Fruit fly (Drosophila melanogaster) whole organism, prepupa: ENCODE measurements around the gene enc.

ENCODE experiments used
- Blimp-1 ChIP-seq: fragments of 200-800 bp; sonication (Bioruptor generic); optimal IDR thresholded peaks from 3 replicates; lab custom pipeline; 2017; ENCODE audit warnings: missing biosample characterization, missing genetic modification characterization, mild to moderate bottlenecking, moderate library complexity, missing genetic modification reagents
- CG10631 ChIP-seq: fragments of 200-800 bp; sonication (Bioruptor generic); optimal IDR thresholded peaks from 2 replicates; lab custom pipeline; 2016; ENCODE audit warnings: missing biosample characterization, missing genetic modification characterization
- CG10669 ChIP-seq: fragments of 200-800 bp; sonication (Bioruptor generic); optimal IDR thresholded peaks from 3 replicates; lab custom pipeline; 2018; ENCODE audit warnings: missing biosample characterization, mild to moderate bottlenecking, missing genetic modification characterization, moderate library complexity
- CG11294 ChIP-seq: fragments of 200-800 bp; sonication (Bioruptor generic); IDR thresholded peaks from 2 replicates; pipeline ENCODE4 v1.3.6; 2022; ENCODE audit warnings: missing biosample characterization, missing genetic modification characterization
- CG11762 ChIP-seq: fragments of 200-800 bp; sonication (Bioruptor generic); optimal IDR thresholded peaks from 3 replicates; lab custom pipeline; 2016; ENCODE audit warnings: missing biosample characterization, missing genetic modification characterization; ENCODE audit not compliant: insufficient read depth
- CG15336 ChIP-seq: fragments of 200-800 bp; sonication (Bioruptor generic); IDR thresholded peaks from 2 replicates; pipeline ENCODE4 v1.3.6; 2022; ENCODE audit warnings: missing biosample characterization, missing genetic modification characterization
- CG1621 ChIP-seq: fragments of 200-800 bp; sonication (Bioruptor generic); optimal IDR thresholded peaks from 3 replicates; lab custom pipeline; 2018; ENCODE audit warnings: missing biosample characterization, mild to moderate bottlenecking, missing genetic modification characterization
- CG3032 ChIP-seq: fragments of 200-800 bp; optimal IDR thresholded peaks from 2 replicates; lab custom pipeline; 2019; ENCODE audit warnings: missing biosample characterization, mild to moderate bottlenecking, missing genetic modification characterization, moderate library complexity
- CG32006 ChIP-seq: fragments of 200-800 bp; sonication (Bioruptor generic); optimal IDR thresholded peaks from 3 replicates; lab custom pipeline; 2017; ENCODE audit warnings: missing biosample characterization, mild to moderate bottlenecking, missing genetic modification characterization
- CG34406 ChIP-seq: fragments of 200-800 bp; sonication (Bioruptor generic); optimal IDR thresholded peaks from 3 replicates; lab custom pipeline; 2016; ENCODE audit warnings: missing biosample characterization, missing genetic modification characterization
- CG3919 ChIP-seq: fragments of 200-800 bp; sonication (Bioruptor generic); optimal IDR thresholded peaks from 3 replicates; lab custom pipeline; 2016; ENCODE audit warnings: missing biosample characterization, missing genetic modification characterization
- CG4318 ChIP-seq: fragments of 200-800 bp; sonication (Bioruptor generic); optimal IDR thresholded peaks from 3 replicates; lab custom pipeline; 2017; ENCODE audit warnings: missing biosample characterization, mild to moderate bottlenecking, missing genetic modification characterization
- CG6163 ChIP-seq: fragments of 200-800 bp; sonication (Bioruptor generic); IDR thresholded peaks from 3 replicates; pipeline ENCODE4 v1.3.6; 2022; ENCODE audit warnings: missing biosample characterization, missing genetic modification characterization
- CG6276 ChIP-seq: fragments of 200-800 bp; sonication (Bioruptor generic); optimal IDR thresholded peaks from 2 replicates; lab custom pipeline; 2017; ENCODE audit warnings: missing biosample characterization, mild to moderate bottlenecking, missing genetic modification characterization
- CG6792 ChIP-seq: fragments of 200-800 bp; sonication (Bioruptor generic); optimal IDR thresholded peaks from 3 replicates; lab custom pipeline; 2016; ENCODE audit warnings: missing biosample characterization, missing genetic modification characterization
- CG7368 ChIP-seq: fragments of 200-800 bp; sonication (Bioruptor generic); optimal IDR thresholded peaks from 3 replicates; lab custom pipeline; 2016; ENCODE audit warnings: missing biosample characterization, missing genetic modification characterization
- CG8119 ChIP-seq: fragments of 200-800 bp; sonication (Bioruptor generic); IDR thresholded peaks from 3 replicates; pipeline ENCODE4 v1.3.6; 2022; ENCODE audit warnings: missing biosample characterization, missing genetic modification characterization
- CG8319 ChIP-seq: fragments of 200-800 bp; sonication (Bioruptor generic); optimal IDR thresholded peaks from 3 replicates; lab custom pipeline; 2016; ENCODE audit warnings: missing biosample characterization, missing genetic modification characterization
- CG8632 ChIP-seq: fragments of 200-800 bp; sonication (Bioruptor generic); optimal IDR thresholded peaks from 3 replicates; lab custom pipeline; 2016; ENCODE audit warnings: missing biosample characterization, missing genetic modification characterization
- Eip78C ChIP-seq: fragments of 200-800 bp; sonication (Bioruptor generic); peaks from one replicate; lab custom pipeline; 2016; ENCODE audit warnings: missing biosample characterization, missing genetic modification characterization
- Eip93F ChIP-seq: fragments of 200-800 bp; sonication (Bioruptor generic); optimal IDR thresholded peaks from 2 replicates; lab custom pipeline; 2016; ENCODE audit warnings: missing biosample characterization, mild to moderate bottlenecking, missing genetic modification characterization
- Gug ChIP-seq: fragments of 200-800 bp; sonication (Bioruptor generic); IDR thresholded peaks from 2 replicates; pipeline ENCODE4 v1.3.6; 2022; ENCODE audit warnings: missing biosample characterization, missing genetic modification characterization
- Lpt ChIP-seq: fragments of 200-800 bp; sonication (Bioruptor generic); optimal IDR thresholded peaks from 3 replicates; lab custom pipeline; 2016; ENCODE audit warnings: missing biosample characterization, missing genetic modification characterization
- Met ChIP-seq: fragments of 200-800 bp; sonication (Bioruptor generic); optimal IDR thresholded peaks from 3 replicates; lab custom pipeline; 2016; ENCODE audit warnings: missing biosample characterization, missing genetic modification characterization
- OdsH ChIP-seq: fragments of 200-800 bp; sonication (Bioruptor generic); optimal IDR thresholded peaks from 3 replicates; lab custom pipeline; 2016; ENCODE audit warnings: missing biosample characterization, missing genetic modification characterization
- Smox ChIP-seq: fragments of 200-800 bp; sonication (Bioruptor generic); optimal IDR thresholded peaks from 3 replicates; lab custom pipeline; 2016; ENCODE audit warnings: missing biosample characterization, missing genetic modification characterization
- Sox102F ChIP-seq: fragments of 200-800 bp; sonication (Bioruptor generic); optimal IDR thresholded peaks from 2 replicates; lab custom pipeline; 2016; ENCODE audit warnings: missing biosample characterization, mild to moderate bottlenecking, missing genetic modification characterization
- Sox14 ChIP-seq: fragments of 200-800 bp; sonication (Bioruptor generic); optimal IDR thresholded peaks from 3 replicates; lab custom pipeline; 2016; ENCODE audit warnings: missing biosample characterization, missing genetic modification characterization
- Sox15 ChIP-seq: fragments of 200-800 bp; sonication (Bioruptor generic); optimal IDR thresholded peaks from 3 replicates; lab custom pipeline; 2016; ENCODE audit warnings: missing biosample characterization, missing genetic modification characterization
- achi ChIP-seq: fragments of 200-800 bp; sonication (Bioruptor generic); optimal IDR thresholded peaks from 3 replicates; lab custom pipeline; 2016; ENCODE audit warnings: missing biosample characterization, missing genetic modification characterization
- acj6 ChIP-seq: fragments of 200-800 bp; sonication (Bioruptor generic); optimal IDR thresholded peaks from 3 replicates; lab custom pipeline; 2016; ENCODE audit warnings: missing biosample characterization, missing genetic modification characterization
- dac ChIP-seq: fragments of 200-800 bp; sonication (Bioruptor generic); optimal IDR thresholded peaks from 2 replicates; lab custom pipeline; 2017; ENCODE audit warnings: missing biosample characterization, mild to moderate bottlenecking, missing genetic modification characterization
- eg ChIP-seq: fragments of 200-800 bp; sonication (Bioruptor generic); IDR thresholded peaks from 3 replicates; pipeline ENCODE4 v1.3.6; 2022; ENCODE audit warnings: missing biosample characterization, missing genetic modification characterization
- esn ChIP-seq: fragments of 200-800 bp; sonication (Bioruptor generic); optimal IDR thresholded peaks from 2 replicates; lab custom pipeline; 2016; ENCODE audit warnings: missing biosample characterization, mild to moderate bottlenecking, missing genetic modification characterization, moderate library complexity
- fd59A ChIP-seq: fragments of 200-800 bp; sonication (Bioruptor generic); optimal IDR thresholded peaks from 2 replicates; lab custom pipeline; 2017; ENCODE audit warnings: missing biosample characterization, mild to moderate bottlenecking, missing genetic modification characterization, missing genetic modification reagents
- fd85E ChIP-seq: fragments of 200-800 bp; sonication (Bioruptor generic); optimal IDR thresholded peaks from 3 replicates; lab custom pipeline; 2016; ENCODE audit warnings: missing biosample characterization, missing genetic modification characterization
- fkh ChIP-seq: fragments of 200-800 bp; sonication (Bioruptor generic); optimal IDR thresholded peaks from 3 replicates; lab custom pipeline; 2017; ENCODE audit warnings: missing biosample characterization, mild to moderate bottlenecking, missing genetic modification characterization, moderate library complexity
- lz ChIP-seq: fragments of 200-800 bp; sonication (Bioruptor generic); optimal IDR thresholded peaks from 3 replicates; lab custom pipeline; 2016; ENCODE audit warnings: missing biosample characterization, missing genetic modification characterization
- net ChIP-seq: fragments of 200-800 bp; sonication (Bioruptor generic); optimal IDR thresholded peaks from 3 replicates; lab custom pipeline; 2016; ENCODE audit warnings: missing biosample characterization, missing genetic modification characterization
- pdm3 ChIP-seq: fragments of 200-800 bp; sonication (Bioruptor generic); optimal IDR thresholded peaks from 3 replicates; lab custom pipeline; 2016; ENCODE audit warnings: missing biosample characterization, missing genetic modification characterization
- salr ChIP-seq, 2 experiments: fragments of 200-800 bp; sonication (Bioruptor generic); optimal IDR thresholded peaks; 3 replicates each; lab custom pipeline; 2016 to 2018; ENCODE audit warnings: missing biosample characterization in 2 of 2, missing genetic modification characterization in 2 of 2, mild to moderate bottlenecking in 1 of 2
- ss ChIP-seq, 2 experiments: fragments of 200-800 bp; sonication (Bioruptor generic); optimal IDR thresholded peaks; 2 replicates in 1 of 2; 3 replicates in 1 of 2; lab custom pipeline; 2017 to 2018; ENCODE audit warnings: mild to moderate bottlenecking in 2 of 2, missing biosample characterization in 2 of 2, missing genetic modification characterization in 2 of 2, moderate library complexity in 1 of 2
- svp ChIP-seq: fragments of 200-800 bp; sonication (Bioruptor generic); peaks from one replicate; lab custom pipeline; 2016; ENCODE audit warnings: missing biosample characterization, missing genetic modification characterization
- topi ChIP-seq: fragments of 200-800 bp; sonication (Bioruptor generic); optimal IDR thresholded peaks from 3 replicates; lab custom pipeline; 2016; ENCODE audit warnings: missing biosample characterization, missing genetic modification characterization
- vri ChIP-seq: fragments of 200-800 bp; sonication (Bioruptor generic); optimal IDR thresholded peaks from 3 replicates; lab custom pipeline; 2016; ENCODE audit warnings: missing biosample characterization, mild to moderate bottlenecking, missing genetic modification characterization

enc gene

DNA sequence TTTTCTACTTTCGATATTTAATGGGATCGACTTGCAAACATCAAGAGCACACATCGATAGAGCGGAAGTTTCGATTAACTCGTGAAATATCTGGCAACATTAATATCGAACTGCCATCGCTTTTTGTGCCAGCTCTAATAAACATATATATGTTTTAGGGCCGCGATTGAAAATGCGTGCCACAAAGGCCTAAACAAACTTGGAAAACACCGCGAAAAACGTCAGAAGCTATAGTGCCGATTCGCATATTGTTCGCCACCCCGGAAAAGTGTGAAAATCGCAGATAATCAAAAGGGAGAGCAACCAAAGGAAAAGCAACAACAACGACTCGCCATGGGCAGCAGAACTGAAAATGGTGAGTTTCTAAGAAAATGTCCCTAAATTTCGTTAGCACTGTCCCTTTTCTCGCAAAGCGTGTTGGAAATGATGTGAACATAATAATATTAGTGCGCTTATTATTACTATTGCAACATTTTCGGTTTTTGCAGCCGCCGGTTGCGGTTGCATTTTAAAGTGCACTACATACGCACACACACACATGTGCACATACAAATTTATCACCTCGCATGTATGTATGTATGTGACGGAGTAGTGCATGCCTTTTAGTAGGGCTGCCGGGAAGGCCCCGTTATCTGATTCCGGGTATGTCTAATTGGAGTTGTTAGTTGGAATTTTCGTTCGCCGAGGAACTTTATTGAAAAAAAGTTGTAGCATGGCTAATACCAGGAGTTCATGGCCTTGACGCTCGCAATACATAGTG lies at the start of gene enc:
enc (plus strand) TSS at position 114 of the 760 bp plus-strand sequence.
- TF ChIP-seq esn (GFP tag; lab: Kevin White, UChicago): peak; percentile 14
- peak; percentile 71 for TF ChIP-seq fkh
- peak; percentile 60 for TF ChIP-seq svp (GFP tag; lab: Kevin White, UChicago)
- no peak for TF ChIP-seq achi
- no peak for TF ChIP-seq Sox102F (GFP tag; lab: Kevin White, UChicago)
- no peak for TF ChIP-seq CG6163 (GFP tag; lab: Robert Waterston, UW)
- TF ChIP-seq topi (GFP tag; lab: Kevin White, UChicago): peak; percentile 5
- TF ChIP-seq Sox14 (GFP tag; lab: Kevin White, UChicago): peak; percentile 48
- peak; percentile 3 for TF ChIP-seq CG3032 (tag; lab: Kevin White, UChicago)
- no peak for TF ChIP-seq vri (GFP tag; lab: Kevin White, UChicago)
- TF ChIP-seq CG7368 (GFP tag; lab: Kevin White, UChicago): no peak
- no peak for TF ChIP-seq CG4318
- no peak for TF ChIP-seq acj6 (GFP tag; lab: Kevin White, UChicago)
- TF ChIP-seq fd85E (GFP tag; lab: Kevin White, UChicago): no peak
- peak; percentile 75 for TF ChIP-seq Eip78C (GFP tag; lab: Kevin White, UChicago)

DNA sequence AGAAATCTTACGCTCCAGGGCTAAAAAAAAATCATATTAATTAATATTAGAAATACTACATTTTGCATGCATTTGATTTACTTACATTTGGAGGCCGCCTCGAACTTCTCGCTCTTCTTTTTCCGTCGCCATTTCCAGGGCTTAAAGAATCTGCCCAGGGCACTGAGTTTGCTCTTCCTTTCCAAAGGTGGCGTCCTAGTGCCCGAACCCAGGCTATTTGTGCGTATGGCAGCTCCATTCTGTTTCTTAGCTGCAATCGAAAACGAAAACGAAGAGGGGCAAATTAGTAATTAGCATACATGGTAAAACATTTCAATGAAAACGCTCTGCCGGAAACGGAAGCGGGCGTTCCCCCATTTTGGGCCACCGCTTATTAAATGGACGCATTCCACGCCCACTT lies 49.3 kb upstream of the enc start:
- TF ChIP-seq CG4318: no peak

DNA sequence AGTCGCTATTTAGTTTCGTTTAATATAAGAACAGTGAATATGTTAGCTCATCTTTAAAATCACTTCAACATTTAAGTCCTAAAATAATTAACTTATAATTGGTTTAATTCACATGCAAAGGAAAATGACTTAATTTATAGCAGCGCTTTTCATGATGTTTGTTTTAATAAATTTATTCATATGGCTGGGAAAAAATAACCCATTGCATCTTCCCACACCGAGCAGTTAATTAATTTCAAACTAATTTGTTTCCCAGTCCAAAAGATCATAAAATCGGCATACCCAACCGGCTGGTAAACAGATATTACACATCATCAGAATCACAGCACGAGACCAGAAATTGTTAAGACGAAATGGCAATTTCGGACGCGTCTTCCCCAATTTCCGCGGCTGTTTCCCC lies 47.7 kb upstream of the enc start:
- no peak for TF ChIP-seq Blimp-1 (GFP tag; lab: Kevin White, UChicago)
- TF ChIP-seq CG6792 (GFP tag; lab: Kevin White, UChicago): no peak
- peak; percentile 71 for TF ChIP-seq CG32006 (GFP tag; lab: Kevin White, UChicago)
- no peak for TF ChIP-seq Eip93F (GFP tag; lab: Kevin White, UChicago)
- no peak for TF ChIP-seq ss (GFP tag; optimal IDR thresholded peaks at IDR 0.05; lab: Kevin White, UChicago)
- peak in 1 of 2 experiments; percentile 43 for TF ChIP-seq salr (GFP tag; optimal IDR thresholded peaks at IDR 0.05; lab: Kevin White, UChicago)
- TF ChIP-seq net (GFP tag; lab: Kevin White, UChicago): no peak
- TF ChIP-seq CG15336 (GFP tag; lab: Robert Waterston, UW): no peak
- TF ChIP-seq CG8319 (GFP tag; lab: Kevin White, UChicago): no peak
- TF ChIP-seq CG10669 (GFP tag; lab: Kevin White, UChicago): no peak
- TF ChIP-seq CG10631 (GFP tag; lab: Kevin White, UChicago): no peak
- TF ChIP-seq achi: peak; percentile 24
- no peak; the same call in 1 of the 2 replicates for TF ChIP-seq Gug (GFP tag; lab: Robert Waterston, UW)
- peak; percentile 58 for TF ChIP-seq lz (GFP tag; lab: Kevin White, UChicago)
- TF ChIP-seq CG3919 (GFP tag; lab: Kevin White, UChicago): no peak
- peak; percentile 45 for TF ChIP-seq esn (GFP tag; lab: Kevin White, UChicago)
- no peak; the same call in 2 of the 3 replicates for TF ChIP-seq eg (GFP tag; lab: Robert Waterston, UW)
- peak; percentile 20 for TF ChIP-seq CG34406 (GFP tag; lab: Kevin White, UChicago)
- no peak for TF ChIP-seq CG3032 (tag; lab: Kevin White, UChicago)
- TF ChIP-seq OdsH (GFP tag; lab: Kevin White, UChicago): peak; percentile 18
- no peak for TF ChIP-seq CG7368 (GFP tag; lab: Kevin White, UChicago)
- no peak for TF ChIP-seq CG6276 (GFP tag; lab: Kevin White, UChicago)
- TF ChIP-seq CG6163 (GFP tag; lab: Robert Waterston, UW): peak; percentile 40; the same call in 1 of the 3 replicates
- TF ChIP-seq fd59A (GFP tag; lab: Kevin White, UChicago): no peak
- no peak for TF ChIP-seq CG8119
- TF ChIP-seq fkh: no peak
- TF ChIP-seq Lpt: no peak
- TF ChIP-seq CG11294 (GFP tag; lab: Robert Waterston, UW): 0 out of 2 replicates have a peak, but pooled peaks have one; percentile 17
- peak; percentile 33 for TF ChIP-seq Met (GFP tag; lab: Kevin White, UChicago)
- peak; percentile 14 for TF ChIP-seq CG8632 (GFP tag; lab: Kevin White, UChicago)
- peak; percentile 49 for TF ChIP-seq CG4318
- peak; percentile 23 for TF ChIP-seq dac
- TF ChIP-seq Smox: peak; percentile 22
- no peak for TF ChIP-seq vri (GFP tag; lab: Kevin White, UChicago)
- TF ChIP-seq CG11762 (GFP tag; lab: Kevin White, UChicago): peak; percentile 13
- peak; percentile 34 for TF ChIP-seq acj6 (GFP tag; lab: Kevin White, UChicago)
- peak; percentile 44 for TF ChIP-seq pdm3 (GFP tag; lab: Kevin White, UChicago)
- no peak for TF ChIP-seq Sox15 (GFP tag; lab: Kevin White, UChicago)
- peak; percentile 25 for TF ChIP-seq topi (GFP tag; lab: Kevin White, UChicago)
- no peak for TF ChIP-seq CG1621 (tag; lab: Kevin White, UChicago)
